Worm (Caenorhabditis elegans) whole organism, L1 larva: ENCODE measurements around the gene K01A2.10.

Experiments used
- C04F5.9 ChIP-seq: sonication (generic microtip); optimal IDR thresholded peaks from 2 replicates; lab custom pipeline; 2016; ENCODE audit warnings: missing genetic modification characterization, missing compliant biosample characterization
- C34B4.2 ChIP-seq: sonication (generic microtip); optimal IDR thresholded peaks from 2 replicates; lab custom pipeline; 2017; ENCODE audit warnings: mild to moderate bottlenecking, missing genetic modification characterization, missing compliant biosample characterization
- F16B12.6 ChIP-seq: fragments of 150-350 bp; optimal IDR thresholded peaks from 2 replicates; lab custom pipeline; 2014; ENCODE audit warnings: missing biosample characterization, missing genetic modification characterization
- Y116A8C.19 ChIP-seq: sonication (generic microtip); optimal IDR thresholded peaks from 2 replicates; lab custom pipeline; 2016; ENCODE audit warnings: missing compliant biosample characterization, missing genetic modification characterization, borderline replicate concordance
- alr-1 ChIP-seq: fragments of 200-800 bp; sonication (Bioruptor generic); optimal IDR thresholded peaks from 2 replicates; lab custom pipeline; 2018; ENCODE audit warnings: borderline replicate concordance, mild to moderate bottlenecking, missing genetic modification characterization, missing compliant biosample characterization
- aly-2 ChIP-seq: fragments of 150-350 bp; optimal IDR thresholded peaks from 2 replicates; lab custom pipeline; 2014; ENCODE audit warnings: missing biosample characterization, missing genetic modification characterization
- blmp-1 ChIP-seq: fragments of 150-350 bp; optimal IDR thresholded peaks from 2 replicates; lab custom pipeline; 2014; ENCODE audit warnings: missing biosample characterization, missing genetic modification characterization
- ceh-8 ChIP-seq: fragments of 200-800 bp; sonication (Bioruptor generic); optimal IDR thresholded peaks from 2 replicates; lab custom pipeline; 2018; ENCODE audit warnings: mild to moderate bottlenecking, missing genetic modification characterization, moderate library complexity, missing compliant biosample characterization
- ceh-88 ChIP-seq: fragments of 200-800 bp; sonication (Bioruptor generic); IDR thresholded peaks from 2 replicates; pipeline ENCODE4 v1.3.6; 2022; ENCODE audit warnings: missing genetic modification characterization, missing compliant biosample characterization
- ces-1 ChIP-seq: fragments of 150-350 bp; optimal IDR thresholded peaks from 2 replicates; lab custom pipeline; 2014; ENCODE audit warnings: missing biosample characterization, missing genetic modification reagents, missing genetic modification characterization
- dsc-1 ChIP-seq: sonication (generic microtip); optimal IDR thresholded peaks from 2 replicates; lab custom pipeline; 2016; ENCODE audit warnings: mild to moderate bottlenecking, missing genetic modification characterization, missing compliant biosample characterization
- efl-1 ChIP-seq, 4 experiments: fragments of 150-350 bp; optimal IDR thresholded peaks in 3 of 4; peaks in 1 of 4; 1 replicate in 1 of 4; 2 replicates in 3 of 4; lab custom pipeline; 2014; ENCODE audit warnings: missing biosample characterization in 2 of 4, missing genetic modification characterization in 2 of 4, missing genetic modification reagents in 2 of 4
- efl-3 ChIP-seq: fragments of 200-800 bp; sonication (Bioruptor generic); optimal IDR thresholded peaks from 2 replicates; lab custom pipeline; 2018; ENCODE audit warnings: mild to moderate bottlenecking, missing genetic modification characterization, missing compliant biosample characterization
- egl-13 ChIP-seq: sonication (generic microtip); optimal IDR thresholded peaks from 2 replicates; lab custom pipeline; 2016; ENCODE audit warnings: missing genotype, missing genetic modification reagents, missing genetic modification characterization, missing compliant biosample characterization
- elt-2 ChIP-seq: sonication (generic microtip); optimal IDR thresholded peaks from 2 replicates; lab custom pipeline; 2016; ENCODE audit warnings: missing genetic modification characterization, mild to moderate bottlenecking, inconsistent platforms, missing compliant biosample characterization, missing genetic modification reagents
- ets-5 ChIP-seq: fragments of 200-800 bp; sonication (Bioruptor generic); IDR thresholded peaks from 2 replicates; pipeline ENCODE4 v1.3.6; 2022; ENCODE audit warnings: missing genetic modification characterization, missing compliant biosample characterization
- fkh-10 ChIP-seq: sonication (generic microtip); optimal IDR thresholded peaks from 2 replicates; lab custom pipeline; 2017; ENCODE audit warnings: missing biosample characterization, missing genetic modification reagents, missing genetic modification characterization
- grh-1 ChIP-seq: fragments of 200-800 bp; sonication (Bioruptor generic); IDR thresholded peaks from 2 replicates; pipeline ENCODE4 v1.3.6; 2022; ENCODE audit warnings: missing genetic modification reagents, missing genetic modification characterization, missing compliant biosample characterization
- hlh-17 ChIP-seq: fragments of 200-800 bp; sonication (Bioruptor generic); optimal IDR thresholded peaks from 2 replicates; lab custom pipeline; 2018; ENCODE audit warnings: missing genetic modification characterization, mild to moderate bottlenecking, missing compliant biosample characterization, moderate library complexity, borderline replicate concordance
- hlh-4 ChIP-seq: sonication (generic microtip); optimal IDR thresholded peaks from 2 replicates; lab custom pipeline; 2016; ENCODE audit warnings: mild to moderate bottlenecking, missing genetic modification characterization, missing compliant biosample characterization
- hpl-2 ChIP-seq: fragments of 150-350 bp; optimal IDR thresholded peaks from 2 replicates; lab custom pipeline; 2014; ENCODE audit warnings: missing biosample characterization, missing genetic modification reagents, missing genetic modification characterization
- jun-1 ChIP-seq: fragments of 150-350 bp; optimal IDR thresholded peaks from 2 replicates; lab custom pipeline; 2014; ENCODE audit warnings: missing biosample characterization, missing genetic modification reagents, missing genetic modification characterization
- lin-14 ChIP-seq: fragments of 200-800 bp; sonication (Bioruptor generic); optimal IDR thresholded peaks from 2 replicates; lab custom pipeline; 2018; ENCODE audit warnings: mild to moderate bottlenecking, missing genetic modification characterization, moderate library complexity, missing compliant biosample characterization
- lin-35 ChIP-seq, 2 experiments: fragments of 150-350 bp; optimal IDR thresholded peaks; 2 replicates each; lab custom pipeline; 2014; ENCODE audit warnings: missing biosample characterization in 2 of 2, missing genetic modification characterization in 2 of 2, missing genetic modification reagents in 2 of 2
- lsy-2 ChIP-seq, 2 experiments: fragments of 150-350 bp; optimal IDR thresholded peaks; 2 replicates each; lab custom pipeline; 2014; ENCODE audit warnings: missing biosample characterization in 2 of 2, missing genetic modification characterization in 2 of 2
- nhr-20 ChIP-seq: sonication (generic microtip); optimal IDR thresholded peaks from 2 replicates; lab custom pipeline; 2016; ENCODE audit warnings: mild to moderate bottlenecking, missing genetic modification characterization, missing compliant biosample characterization
- nhr-47 ChIP-seq: sonication (generic microtip); optimal IDR thresholded peaks from 2 replicates; lab custom pipeline; 2016; ENCODE audit warnings: mild to moderate bottlenecking, missing genetic modification characterization, moderate library complexity, missing compliant biosample characterization
- nhr-71 ChIP-seq: sonication (generic microtip); optimal IDR thresholded peaks from 2 replicates; lab custom pipeline; 2016; ENCODE audit warnings: mild to moderate bottlenecking, missing genetic modification characterization, moderate library complexity, missing compliant biosample characterization
- nhr-84 ChIP-seq: sonication (generic microtip); optimal IDR thresholded peaks from 2 replicates; lab custom pipeline; 2017; ENCODE audit warnings: missing biosample characterization, missing genetic modification characterization
- nhr-85 ChIP-seq: sonication (generic microtip); peaks from one replicate; lab custom pipeline; 2016; ENCODE audit warnings: missing genetic modification characterization, inconsistent platforms, missing compliant biosample characterization
- pax-3 ChIP-seq: fragments of 200-800 bp; sonication (Bioruptor generic); optimal IDR thresholded peaks from 2 replicates; lab custom pipeline; 2018; ENCODE audit warnings: mild to moderate bottlenecking, missing genetic modification characterization, moderate library complexity, missing compliant biosample characterization
- rnt-1 ChIP-seq: sonication (generic microtip); optimal IDR thresholded peaks from 2 replicates; lab custom pipeline; 2016; ENCODE audit warnings: mild to moderate bottlenecking, missing genetic modification characterization, moderate library complexity, missing compliant biosample characterization
- snu-23 ChIP-seq: sonication (generic microtip); optimal IDR thresholded peaks from 2 replicates; lab custom pipeline; 2016; ENCODE audit warnings: missing genetic modification characterization, missing compliant biosample characterization
- tbx-2 ChIP-seq: sonication (generic microtip); optimal IDR thresholded peaks from 2 replicates; lab custom pipeline; 2016; ENCODE audit warnings: missing genetic modification characterization, missing compliant biosample characterization
- unc-130 ChIP-seq: fragments of 150-350 bp; optimal IDR thresholded peaks from 2 replicates; lab custom pipeline; 2017; ENCODE audit warnings: missing biosample characterization, missing genetic modification characterization, inconsistent platforms
- unc-30 ChIP-seq: sonication (generic microtip); optimal IDR thresholded peaks from 2 replicates; lab custom pipeline; 2017; ENCODE audit warnings: missing biosample characterization, missing genetic modification characterization
- unc-98 ChIP-seq: fragments of 200-800 bp; sonication (Bioruptor generic); IDR thresholded peaks from 2 replicates; pipeline ENCODE4 v1.3.6; 2022; ENCODE audit warnings: missing genetic modification characterization, missing compliant biosample characterization
- zag-1 ChIP-seq: fragments of 150-350 bp; optimal IDR thresholded peaks from 2 replicates; lab custom pipeline; 2014; ENCODE audit warnings: missing biosample characterization, missing genetic modification characterization
- ztf-11 ChIP-seq, 2 experiments: sonication (generic microtip); optimal IDR thresholded peaks; 2 replicates each; lab custom pipeline; 2016 to 2017; ENCODE audit warnings: missing genetic modification characterization in 2 of 2, missing biosample characterization in 1 of 2, missing compliant biosample characterization in 1 of 2
- ztf-4 ChIP-seq: fragments of 150-350 bp; optimal IDR thresholded peaks from 2 replicates; lab custom pipeline; 2014; ENCODE audit warnings: missing biosample characterization, missing genetic modification characterization

K01A2.10 gene

DNA sequence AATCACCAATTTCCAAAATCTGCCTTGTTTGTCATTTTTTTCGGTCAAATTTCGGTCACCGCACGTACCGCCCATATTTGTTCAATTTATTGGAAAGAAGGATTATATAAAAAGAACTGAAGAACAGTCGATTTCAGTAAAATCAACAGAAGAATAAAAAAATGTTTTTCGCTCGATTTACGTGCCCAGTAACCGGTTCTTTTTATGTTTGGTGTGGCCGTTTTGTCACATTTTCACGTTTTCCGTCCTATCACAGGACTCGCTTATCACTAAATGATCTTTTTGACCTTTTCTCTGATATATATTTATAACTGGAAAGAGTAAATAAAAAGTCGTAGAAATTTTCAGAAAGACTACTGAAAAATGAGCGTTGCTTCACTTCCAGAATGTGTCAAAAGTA lies 3.4 kb downstream of the K01A2.10 start, which contains the start of gene far-7 (continued):
- TF ChIP-seq grh-1 (peak; percentile 36; the same call in 1 of the 2 replicates), nhr-20 (peak; percentile 46), unc-30 (no peak), ceh-88 (GFP tag; lab: Robert Waterston, UW) (no peak), unc-98 (GFP tag; lab: Robert Waterston, UW) (no peak), lin-35 (GFP tag; optimal IDR thresholded peaks at IDR 0.05; lab: Kevin White, UChicago) (peak in 1 of 2 experiments; percentile 41), egl-13 (tag; lab: Kevin White, UChicago) (no peak), zag-1 (tag; lab: Kevin White, UChicago) (no peak), Y116A8C.19 (no peak), nhr-84 (tag; lab: Kevin White, UChicago) (no peak), C34B4.2 (no peak), blmp-1 (tag; lab: Kevin White, UChicago) (peak; percentile 47), fkh-10 (GFP tag; lab: Kevin White, UChicago) (no peak), ets-5 (GFP tag; lab: Robert Waterston, UW) (no peak), F16B12.6 (no peak), lsy-2 (tag; optimal IDR thresholded peaks at IDR 0.05; lab: Kevin White, UChicago) (no peak), pax-3 (tag; lab: Kevin White, UChicago) (no peak), nhr-47 (no peak), ztf-4 (tag; lab: Kevin White, UChicago) (no peak), efl-3 (no peak), hlh-4 (tag; lab: Kevin White, UChicago) (no peak), hlh-17 (GFP tag; lab: Kevin White, UChicago) (no peak), snu-23 (GFP tag; lab: Kevin White, UChicago) (peak; percentile 57), unc-130 (no peak), C04F5.9 (tag; lab: Kevin White, UChicago) (no peak), ceh-8 (GFP tag; lab: Kevin White, UChicago) (no peak), tbx-2 (tag; lab: Kevin White, UChicago) (peak; percentile 7), jun-1 (no peak), hpl-2 (GFP tag; lab: Kevin White, UChicago) (no peak), ztf-11 (tag; optimal IDR thresholded peaks at IDR 0.05; lab: Kevin White, UChicago) (no peak), aly-2 (tag; lab: Kevin White, UChicago) (no peak)

- no peak for TF ChIP-seq alr-1 (tag; lab: Kevin White, UChicago)
- no peak for TF ChIP-seq grh-1
- TF ChIP-seq nhr-84 (tag; lab: Kevin White, UChicago) = no peak
- peak in 1 of 2 experiments; percentile 29 for TF ChIP-seq lsy-2 (tag; optimal IDR thresholded peaks at IDR 0.05; lab: Kevin White, UChicago)
- peak; percentile 76 for TF ChIP-seq lin-14 (GFP tag; lab: Kevin White, UChicago)
- TF ChIP-seq elt-2 = peak; percentile 57
- TF ChIP-seq efl-1 (optimal IDR thresholded peaks at IDR 0.05; lab: Kevin White, UChicago) = peak in 1 of 2 experiments; percentile 1
- TF ChIP-seq efl-1 (GFP tag; optimal IDR thresholded peaks at IDR 0.05 in 1 of 2; lab: Kevin White, UChicago) = no peak
- peak; percentile 10 for TF ChIP-seq nhr-71
- TF ChIP-seq nhr-85 = peak; percentile 53
- peak; percentile 41 for TF ChIP-seq rnt-1
- TF ChIP-seq dsc-1 = peak; percentile 4
- TF ChIP-seq ces-1 = no peak
- peak; percentile 78 for TF ChIP-seq blmp-1 (tag; lab: Kevin White, UChicago)
- TF ChIP-seq snu-23 (GFP tag; lab: Kevin White, UChicago) = peak; percentile 14
Measured at ce11 chrII:313540-313939, 9.4 kb downstream of the K01A2.10 start.

- peak; percentile 46 for TF ChIP-seq dsc-1
- TF ChIP-seq nhr-71 = peak; percentile 8
- TF ChIP-seq, all 84 proteins: peak for 2; not testable (repeated sequence) for 82
Measured at ce11 chrII:312110-312509, 10.8 kb downstream of the K01A2.10 start, which contains the start of gene mps-2. Gene mps-2 (minus strand): TSS chrII:312210.
